Worm (Caenorhabditis elegans) whole organism, midembryonic: Measurements from ENCODE around the gene W07E11.1.

Experiments
- T22C8.4 ChIP-seq: fragments of 200-800 bp; sonication (Bioruptor generic); IDR thresholded peaks from 2 replicates; pipeline ENCODE4 v1.3.6; 2022; ENCODE audit warnings: missing genetic modification characterization, missing compliant biosample characterization
- cog-1 ChIP-seq: sonication (generic microtip); optimal IDR thresholded peaks from 2 replicates; lab custom pipeline; 2016; ENCODE audit warnings: missing genetic modification characterization, missing compliant biosample characterization
- flt-1 ChIP-seq: fragments of 200-800 bp; sonication (Bioruptor generic); IDR thresholded peaks from 2 replicates; pipeline ENCODE4 v1.3.6; 2022; ENCODE audit warnings: missing genetic modification characterization, missing compliant biosample characterization
- med-1 ChIP-seq: sonication (generic microtip); optimal IDR thresholded peaks from 2 replicates; lab custom pipeline; 2017; ENCODE audit warnings: missing genetic modification characterization, mild to moderate bottlenecking, missing compliant biosample characterization, antibody characterized with exemption, missing genetic modification reagents; ENCODE audit not compliant: insufficient read depth
- tab-1 ChIP-seq: fragments of 200-800 bp; sonication (Bioruptor generic); IDR thresholded peaks from 2 replicates; pipeline ENCODE4 v1.3.6; 2022; ENCODE audit warnings: missing genetic modification characterization, missing compliant biosample characterization
- ztf-23 ChIP-seq: fragments of 200-800 bp; sonication (Bioruptor generic); IDR thresholded peaks from 2 replicates; pipeline ENCODE4 v1.3.6; 2022; ENCODE audit warnings: missing genetic modification reagents, missing genetic modification characterization, missing compliant biosample characterization

DNA sequence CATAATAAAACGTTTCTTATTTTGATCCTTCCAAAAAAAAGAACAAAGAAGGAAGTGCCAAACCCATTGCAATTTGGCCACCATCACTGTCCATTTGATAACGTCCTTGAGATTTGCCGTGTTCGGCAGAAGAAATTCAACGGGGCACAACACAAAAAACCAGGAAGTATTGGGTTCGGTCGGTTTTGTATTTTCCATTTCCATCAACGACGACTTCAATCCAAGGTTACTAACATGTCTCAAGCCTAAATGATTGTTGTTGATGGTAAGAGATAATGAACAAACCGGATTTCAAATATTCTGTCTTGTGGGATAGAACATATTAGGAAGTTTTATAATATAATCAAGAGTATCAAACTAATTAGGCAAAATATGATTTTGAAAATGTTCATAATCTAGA lies 8.1 kb upstream of the W07E11.1 start:
- no peak for TF ChIP-seq ztf-23 (GFP tag; lab: Robert Waterston, UW)
- TF ChIP-seq cog-1 (tag; lab: Kevin White, UChicago) = no peak
- no peak for TF ChIP-seq med-1 (GFP tag; lab: Kevin White, UChicago)
- TF ChIP-seq flt-1 (GFP tag; lab: Robert Waterston, UW) = no peak
- TF ChIP-seq T22C8.4 (GFP tag; lab: Robert Waterston, UW) = no peak
- no peak for TF ChIP-seq tab-1 (GFP tag; lab: Robert Waterston, UW)
